Comparison of ENCODE assay signal across 1 fruit fly cellular context in genomic region chr3R:13257110-13257509, dm6.
TF ChIP-seq lines count a peak whose summit lies in the region.

No protein-coding gene starts in this region.

TF ChIP-seq in whole organism, embryonic, 481 proteins besides CTCF, POLR2A, EP300 and RAD21 (continued from another document):
- TF ChIP-seq gce (GFP tag; IDR thresholded peaks at IDR 0.05; lab: Robert Waterston, UW) (no peak), CG2875 (GFP tag; optimal IDR thresholded peaks at IDR 0.05; lab: Kevin White, UChicago) (no peak), Ptx1 (GFP tag; IDR thresholded peaks at IDR 0.05; lab: Robert Waterston, UW) (peak; percentile 17; the same call in 1 of the 2 replicates), CG8290 (GFP tag; optimal IDR thresholded peaks at IDR 0.05; lab: Kevin White, UChicago) (no peak), CG8290 (tag; optimal IDR thresholded peaks at IDR 0.05; lab: Kevin White, UChicago) (peak in 1 of 2 experiments; percentile 0), CG12659 (GFP tag; optimal IDR thresholded peaks at IDR 0.05; lab: Kevin White, UChicago) (no peak), CG18599 (GFP tag; optimal IDR thresholded peaks at IDR 0.05; lab: Kevin White, UChicago) (peak; percentile 51), Hand (GFP tag; optimal IDR thresholded peaks at IDR 0.05; lab: Kevin White, UChicago) (peak; percentile 6), CG10462 (GFP tag; optimal IDR thresholded peaks at IDR 0.05; lab: Kevin White, UChicago) (no peak), bowl (GFP tag; IDR thresholded peaks at IDR 0.05; lab: Robert Waterston, UW) (no peak), gcm (GFP tag; optimal IDR thresholded peaks at IDR 0.05; lab: Kevin White, UChicago) (no peak), CG17328 (GFP tag; IDR thresholded peaks at IDR 0.05; lab: Robert Waterston, UW) (no peak), CG8765 (GFP tag; IDR thresholded peaks at IDR 0.05; lab: Robert Waterston, UW) (no peak), CG13424 (tag; optimal IDR thresholded peaks at IDR 0.05; lab: Kevin White, UChicago) (no peak), CG3726 (GFP tag; IDR thresholded peaks at IDR 0.05; lab: Robert Waterston, UW) (no peak), Fer1 (GFP tag; optimal IDR thresholded peaks at IDR 0.05; lab: Kevin White, UChicago) (peak; percentile 6), CG11504 (tag; optimal IDR thresholded peaks at IDR 0.05; lab: Kevin White, UChicago) (peak; percentile 30), Asciz (GFP tag; optimal IDR thresholded peaks at IDR 0.05; lab: Kevin White, UChicago) (no peak), org-1 (GFP tag; optimal IDR thresholded peaks at IDR 0.05; lab: Kevin White, UChicago) (peak; percentile 10), fd102C (GFP tag; optimal IDR thresholded peaks at IDR 0.05; lab: Kevin White, UChicago) (no peak), ftz-f1 (GFP tag; optimal IDR thresholded peaks at IDR 0.05; lab: Kevin White, UChicago) (no peak), zfh2 (GFP tag; optimal IDR thresholded peaks at IDR 0.05; lab: Kevin White, UChicago) (no peak), tup (GFP tag; optimal IDR thresholded peaks at IDR 0.05; lab: Kevin White, UChicago) (no peak), nerfin-2 (GFP tag; IDR thresholded peaks at IDR 0.05; lab: Robert Waterston, UW; ENCODE audit: partially characterized antibody) (no peak), CG9932 (GFP tag; IDR thresholded peaks at IDR 0.05; lab: Robert Waterston, UW) (peak; percentile 23; the same call in 1 of the 2 replicates), Six4 (GFP tag; optimal IDR thresholded peaks at IDR 0.05; lab: Kevin White, UChicago) (no peak), gem (tag; optimal IDR thresholded peaks at IDR 0.05; lab: Kevin White, UChicago) (peak; percentile 32), Atf3 (GFP tag; optimal IDR thresholded peaks at IDR 0.05; lab: Kevin White, UChicago) (no peak), CG15601 (tag; optimal IDR thresholded peaks at IDR 0.05; lab: Kevin White, UChicago) (no peak), oc (tag; optimal IDR thresholded peaks at IDR 0.05; lab: Kevin White, UChicago) (no peak), Opbp (GFP tag; IDR thresholded peaks at IDR 0.05; lab: Robert Waterston, UW; ENCODE audit: partially characterized antibody) (no peak), Doc3 (GFP tag; IDR thresholded peaks at IDR 0.05; lab: Robert Waterston, UW; ENCODE audit: partially characterized antibody) (no peak), ranshi (GFP tag; IDR thresholded peaks at IDR 0.05; lab: Robert Waterston, UW) (no peak), Lim3 (GFP tag; IDR thresholded peaks at IDR 0.05; lab: Robert Waterston, UW) (no peak), pfk (GFP tag; optimal IDR thresholded peaks at IDR 0.05; lab: Kevin White, UChicago) (no peak), fd96Cb (tag; optimal IDR thresholded peaks at IDR 0.05; lab: Kevin White, UChicago) (no peak), Sry-δ (GFP tag; optimal IDR thresholded peaks at IDR 0.05; lab: Kevin White, UChicago) (no peak), lola (GFP tag; optimal IDR thresholded peaks at IDR 0.05; lab: Kevin White, UChicago) (no peak), CG2678 (tag; optimal IDR thresholded peaks at IDR 0.05; lab: Kevin White, UChicago) (peak; percentile 20), emc (GFP tag; optimal IDR thresholded peaks at IDR 0.05; lab: Kevin White, UChicago) (no peak), Xbp1 (GFP tag; optimal IDR thresholded peaks at IDR 0.05; lab: Kevin White, UChicago) (no peak), wor (GFP tag; IDR thresholded peaks at IDR 0.05; lab: Robert Waterston, UW) (no peak), Lhr (GFP tag; optimal IDR thresholded peaks at IDR 0.05; lab: Kevin White, UChicago) (no peak), CG31441 (GFP tag; IDR thresholded peaks at IDR 0.05; lab: Robert Waterston, UW) (no peak), zf30C (GFP tag; optimal IDR thresholded peaks at IDR 0.05; lab: Kevin White, UChicago) (no peak), Blimp-1 (GFP tag; optimal IDR thresholded peaks at IDR 0.05; lab: Kevin White, UChicago) (no peak), CG30431 (GFP tag; optimal IDR thresholded peaks at IDR 0.05; lab: Kevin White, UChicago) (no peak), CG13624 (GFP tag; optimal IDR thresholded peaks at IDR 0.05; lab: Kevin White, UChicago) (no peak), Sin3A (optimal IDR thresholded peaks at IDR 0.05; lab: Kevin White, UChicago) (no peak), CG12219 (GFP tag; optimal IDR thresholded peaks at IDR 0.05; lab: Kevin White, UChicago) (no peak), mam (GFP tag; optimal IDR thresholded peaks at IDR 0.05; lab: Kevin White, UChicago) (peak; percentile 8), Optix (GFP tag; IDR thresholded peaks at IDR 0.05; lab: Robert Waterston, UW) (no peak), CG32767 (GFP tag; IDR thresholded peaks at IDR 0.05; lab: Robert Waterston, UW) (no peak), Lpt (GFP tag; optimal IDR thresholded peaks at IDR 0.05; lab: Kevin White, UChicago) (no peak), CG2116 (GFP tag; optimal IDR thresholded peaks at IDR 0.05; lab: Kevin White, UChicago) (no peak), CG12155 (GFP tag; optimal IDR thresholded peaks at IDR 0.05; lab: Kevin White, UChicago) (no peak), CG12744 (GFP tag; optimal IDR thresholded peaks at IDR 0.05; lab: Kevin White, UChicago) (no peak), CG14014 (GFP tag; IDR thresholded peaks at IDR 0.05; lab: Robert Waterston, UW) (0 out of 2 replicates have a peak, but pooled peaks have one; percentile 11), H2.0 (GFP tag; IDR thresholded peaks at IDR 0.05; lab: Robert Waterston, UW) (no peak), CG10654 (GFP tag; optimal IDR thresholded peaks at IDR 0.05; lab: Kevin White, UChicago) (no peak), CG12236 (GFP tag; optimal IDR thresholded peaks at IDR 0.05; lab: Kevin White, UChicago) (no peak), CG6854 (GFP tag; optimal IDR thresholded peaks at IDR 0.05; lab: Kevin White, UChicago) (no peak), CG1233 (GFP tag; optimal IDR thresholded peaks at IDR 0.05; lab: Kevin White, UChicago) (no peak), slbo (GFP tag; IDR thresholded peaks at IDR 0.05; lab: Robert Waterston, UW) (0 out of 2 replicates have a peak, but pooled peaks have one; percentile 3), CG12942 (GFP tag; optimal IDR thresholded peaks at IDR 0.05; lab: Kevin White, UChicago) (no peak), CG3281 (GFP tag; optimal IDR thresholded peaks at IDR 0.05; lab: Kevin White, UChicago) (peak; percentile 17), shn (GFP tag; optimal IDR thresholded peaks at IDR 0.05; lab: Kevin White, UChicago) (no peak), Taf1 (GFP tag; IDR thresholded peaks at IDR 0.05; lab: Robert Waterston, UW) (no peak), klu (GFP tag; IDR thresholded peaks at IDR 0.05; lab: Robert Waterston, UW) (no peak), gsb (GFP tag; IDR thresholded peaks at IDR 0.05; lab: Robert Waterston, UW) (no peak), CG11560 (tag; IDR thresholded peaks at IDR 0.05; lab: Robert Waterston, UW) (no peak), CG1647 (GFP tag; optimal IDR thresholded peaks at IDR 0.05; lab: Kevin White, UChicago) (no peak), p53 (GFP tag; optimal IDR thresholded peaks at IDR 0.05; lab: Kevin White, UChicago) (no peak), Xrp1 (GFP tag; IDR thresholded peaks at IDR 0.05; lab: Robert Waterston, UW) (no peak), CG17802 (tag; optimal IDR thresholded peaks at IDR 0.05; lab: Kevin White, UChicago) (no peak), Sry-β (GFP tag; optimal IDR thresholded peaks at IDR 0.05; lab: Kevin White, UChicago) (no peak), Hr51 (GFP tag; optimal IDR thresholded peaks at IDR 0.05; lab: Kevin White, UChicago) (peak in 1 of 2 experiments; percentile 20), YL-1 (GFP tag; optimal IDR thresholded peaks at IDR 0.05; lab: Kevin White, UChicago) (no peak), cwo (GFP tag; optimal IDR thresholded peaks at IDR 0.05; lab: Kevin White, UChicago) (peak; percentile 7), Med (GFP tag; lab: Kevin White, UChicago) (peak; percentile 56), CG4424 (GFP tag; optimal IDR thresholded peaks at IDR 0.05; lab: Kevin White, UChicago) (no peak), lab (GFP tag; optimal IDR thresholded peaks at IDR 0.05; lab: Kevin White, UChicago) (peak; percentile 47), Max (GFP tag; optimal IDR thresholded peaks at IDR 0.05; lab: Kevin White, UChicago) (no peak), CG7963 (GFP tag; IDR thresholded peaks at IDR 0.05; lab: Robert Waterston, UW; ENCODE audit: partially characterized antibody) (no peak), Dbx (GFP tag; IDR thresholded peaks at IDR 0.05; lab: Robert Waterston, UW) (no peak), CG2120 (GFP tag; optimal IDR thresholded peaks at IDR 0.05; lab: Kevin White, UChicago) (peak; percentile 55), sob (GFP tag; IDR thresholded peaks at IDR 0.05; lab: Robert Waterston, UW) (no peak), CG8359 (GFP tag; optimal IDR thresholded peaks at IDR 0.05; lab: Kevin White, UChicago; ENCODE audit: borderline replicate concordance) (no peak), CG7556 (GFP tag; optimal IDR thresholded peaks at IDR 0.05; lab: Kevin White, UChicago) (peak; percentile 5), CG2712 (tag; optimal IDR thresholded peaks at IDR 0.05; lab: Kevin White, UChicago) (no peak), h (optimal IDR thresholded peaks at IDR 0.05; lab: Kevin White, UChicago) (no peak), az2 (GFP tag; optimal IDR thresholded peaks at IDR 0.05; lab: Kevin White, UChicago) (no peak), zfh1 (GFP tag; IDR thresholded peaks at IDR 0.05; lab: Robert Waterston, UW) (no peak), CG14710 (tag; optimal IDR thresholded peaks at IDR 0.05; lab: Kevin White, UChicago) (no peak), sqz (GFP tag; optimal IDR thresholded peaks at IDR 0.05; lab: Kevin White, UChicago) (no peak), amos (GFP tag; IDR thresholded peaks at IDR 0.05; lab: Robert Waterston, UW; ENCODE audit: partially characterized antibody) (no peak), CG34224 (GFP tag; IDR thresholded peaks at IDR 0.05; lab: Robert Waterston, UW; ENCODE audit: partially characterized antibody) (no peak), sens (GFP tag; lab: Kevin White, UChicago) (no peak), CG15269 (tag; optimal IDR thresholded peaks at IDR 0.05; lab: Kevin White, UChicago) (no peak), NfI (GFP tag; optimal IDR thresholded peaks at IDR 0.05; lab: Kevin White, UChicago) (no peak), CG2889 (GFP tag; IDR thresholded peaks at IDR 0.05; lab: Robert Waterston, UW) (no peak), Meics (GFP tag; optimal IDR thresholded peaks at IDR 0.05; lab: Kevin White, UChicago) (peak; percentile 28), CG2202 (tag; optimal IDR thresholded peaks at IDR 0.05; lab: Kevin White, UChicago) (no peak)
